Fruit fly (Drosophila melanogaster) S2 (cell line): ENCODE measurements around the gene Nopp140.

Experiments used
- CG8478 ChIP-seq: fragments of >200 bp; optimal IDR thresholded peaks from 2 replicates; lab custom pipeline; 2018
- CTCF ChIP-seq, 2 experiments: fragments of >200 bp; optimal IDR thresholded peaks; 2 replicates each; lab custom pipeline; 2018

Gene Nopp140

DNA sequence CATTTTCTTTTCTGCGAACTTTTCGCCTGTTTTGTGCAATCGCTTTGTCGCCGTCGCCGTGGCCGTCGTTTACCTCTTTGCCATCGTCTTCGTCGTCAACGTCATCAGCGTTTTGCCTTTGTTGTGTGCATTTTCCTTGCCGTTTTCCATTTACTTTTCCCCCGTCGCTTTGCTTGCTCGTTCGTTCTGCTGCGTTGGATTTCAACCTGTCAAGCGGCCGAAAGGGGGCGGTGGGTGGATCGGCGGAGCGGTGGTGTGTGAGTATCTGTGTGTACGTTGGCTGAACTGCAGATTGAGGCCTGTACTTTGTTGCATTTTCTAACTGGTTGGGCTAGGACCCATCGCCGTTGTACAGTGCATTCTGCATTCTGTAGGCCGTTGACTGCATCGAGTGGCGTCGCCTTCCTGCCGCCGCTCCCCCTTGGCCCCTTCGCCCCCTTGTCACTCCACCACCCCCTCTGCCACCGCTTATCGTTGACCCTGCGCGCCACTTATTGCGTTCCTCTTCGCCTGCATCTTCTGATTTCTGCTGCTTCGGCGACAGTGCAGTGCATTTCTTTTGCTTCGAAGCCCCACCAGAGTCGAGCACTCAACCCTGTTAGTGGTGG is 50.5 kb downstream of the Nopp140 start:
- no peak for TF ChIP-seq CG8478 (lab: Kevin White, UChicago)
- TF ChIP-seq CTCF (optimal IDR thresholded peaks at IDR 0.05; lab: Kevin White, UChicago): no peak

DNA sequence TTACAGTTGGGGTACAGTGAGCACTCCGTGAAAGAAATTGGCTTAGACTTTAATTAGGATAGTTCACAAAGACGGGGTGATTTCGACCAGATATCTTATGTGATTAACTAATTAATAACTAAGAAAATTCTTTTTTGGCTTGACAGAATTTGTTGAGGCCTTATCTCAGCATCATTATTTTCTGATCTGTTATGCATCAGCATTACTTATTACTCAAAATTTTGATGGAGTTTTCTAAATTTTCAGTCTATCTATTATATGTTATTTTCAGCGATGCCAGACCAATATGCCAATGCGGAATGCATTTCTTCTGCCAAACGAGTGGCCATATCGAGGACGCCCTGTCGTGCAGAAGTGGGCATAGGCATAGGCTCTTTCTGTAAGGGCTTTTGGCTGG is 51.0 kb downstream of the Nopp140 start:
- TF ChIP-seq CTCF (optimal IDR thresholded peaks at IDR 0.05; lab: Kevin White, UChicago): no peak
- no peak for TF ChIP-seq CG8478 (lab: Kevin White, UChicago)

DNA sequence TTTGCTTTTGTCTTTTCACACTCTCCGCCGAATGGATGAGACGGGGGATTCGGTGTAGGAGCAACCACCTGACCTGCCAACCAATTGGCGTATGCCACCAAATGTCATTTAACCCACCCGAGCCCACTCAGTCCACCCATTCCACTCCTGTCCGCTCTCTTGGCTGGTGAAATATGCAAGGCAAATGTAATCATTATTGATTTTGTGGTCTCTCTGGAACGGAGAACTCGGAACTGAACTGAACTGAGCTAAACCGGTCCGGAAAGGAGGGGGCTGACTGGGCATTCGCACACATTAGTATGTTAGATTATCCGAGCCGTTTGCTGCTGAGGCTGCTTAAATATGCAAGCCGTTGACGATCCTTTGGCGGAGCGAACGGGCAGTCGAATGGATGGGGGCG is 51.5 kb downstream of the Nopp140 start:
- TF ChIP-seq CG8478 (lab: Kevin White, UChicago): no peak
- no peak for TF ChIP-seq CTCF (optimal IDR thresholded peaks at IDR 0.05; lab: Kevin White, UChicago)
